Worm (Caenorhabditis elegans) whole organism, late embryonic: ENCODE measurements around the gene W08E12.2.
"Not testable (repeated sequence)": the region's sequence is repeated elsewhere in the genome, so short reads cannot be mapped to it uniquely, and the experiment has no call there.

Experiments used
- C08G9.2 ChIP-seq: sonication (generic microtip); optimal IDR thresholded peaks from 2 replicates; lab custom pipeline; 2016; ENCODE audit warnings: mild to moderate bottlenecking, missing genetic modification characterization, moderate library complexity, missing compliant biosample characterization
- C38D4.7 ChIP-seq: fragments of 200-800 bp; sonication (Bioruptor generic); optimal IDR thresholded peaks from 2 replicates; lab custom pipeline; 2018; ENCODE audit warnings: mild to moderate bottlenecking, missing genetic modification characterization, moderate library complexity, missing compliant biosample characterization
- K02D7.2 ChIP-seq: sonication (generic microtip); optimal IDR thresholded peaks from 2 replicates; lab custom pipeline; 2017; ENCODE audit warnings: mild to moderate bottlenecking, missing genetic modification characterization, missing compliant biosample characterization
- K09A11.1 ChIP-seq: sonication (generic microtip); optimal IDR thresholded peaks from 2 replicates; lab custom pipeline; 2017; ENCODE audit warnings: antibody characterized with exemption, mild to moderate bottlenecking, missing genetic modification characterization, missing compliant biosample characterization; ENCODE audit not compliant: insufficient read depth
- ahr-1 ChIP-seq: sonication (generic microtip); optimal IDR thresholded peaks from 2 replicates; lab custom pipeline; 2016; ENCODE audit warnings: missing genetic modification characterization, missing compliant biosample characterization
- ceh-14 ChIP-seq: sonication (generic microtip); optimal IDR thresholded peaks from 2 replicates; lab custom pipeline; 2016; ENCODE audit warnings: missing genotype, missing genetic modification characterization, missing compliant biosample characterization
- ceh-18 ChIP-seq: sonication (generic microtip); optimal IDR thresholded peaks from 2 replicates; lab custom pipeline; 2016; ENCODE audit warnings: missing genetic modification characterization, missing compliant biosample characterization
- ceh-19 ChIP-seq: fragments of 200-800 bp; sonication (Bioruptor generic); optimal IDR thresholded peaks from 2 replicates; lab custom pipeline; 2018; ENCODE audit warnings: mild to moderate bottlenecking, missing genetic modification characterization, missing compliant biosample characterization
- ceh-24 ChIP-seq: sonication (generic microtip); optimal IDR thresholded peaks from 2 replicates; lab custom pipeline; 2016; ENCODE audit warnings: mild to moderate bottlenecking, missing genetic modification characterization, missing compliant biosample characterization
- ceh-30 ChIP-seq: fragments of 150-350 bp; optimal IDR thresholded peaks from 2 replicates; lab custom pipeline; 2014; ENCODE audit warnings: missing biosample characterization, missing genetic modification characterization
- ceh-31 ChIP-seq: sonication (generic microtip); optimal IDR thresholded peaks from 2 replicates; lab custom pipeline; 2016; ENCODE audit warnings: missing genetic modification characterization, missing compliant biosample characterization
- ceh-34 ChIP-seq: sonication (generic microtip); optimal IDR thresholded peaks from 2 replicates; lab custom pipeline; 2016; ENCODE audit warnings: mild to moderate bottlenecking, missing genetic modification characterization, missing compliant biosample characterization
- ceh-6 ChIP-seq: fragments of 200-800 bp; sonication (Bioruptor generic); optimal IDR thresholded peaks from 2 replicates; lab custom pipeline; 2018; ENCODE audit warnings: mild to moderate bottlenecking, missing genetic modification characterization, missing compliant biosample characterization
- ceh-9 ChIP-seq: sonication (generic microtip); optimal IDR thresholded peaks from 2 replicates; lab custom pipeline; 2016; ENCODE audit warnings: mild to moderate bottlenecking, missing genetic modification characterization, inconsistent platforms, missing compliant biosample characterization
- elt-2 ChIP-seq: sonication (generic microtip); optimal IDR thresholded peaks from 2 replicates; lab custom pipeline; 2016; ENCODE audit warnings: missing genetic modification reagents, missing genetic modification characterization, missing compliant biosample characterization
- eyg-1 ChIP-seq: sonication (generic microtip); optimal IDR thresholded peaks from 2 replicates; lab custom pipeline; 2016; ENCODE audit warnings: missing genotype, missing genetic modification characterization, missing compliant biosample characterization
- fkh-10 ChIP-seq: fragments of 150-350 bp; optimal IDR thresholded peaks from 2 replicates; lab custom pipeline; 2014; ENCODE audit warnings: missing biosample characterization, missing genetic modification reagents, missing genetic modification characterization
- hlh-15 ChIP-seq: sonication (generic microtip); optimal IDR thresholded peaks from 2 replicates; lab custom pipeline; 2016; ENCODE audit warnings: missing genetic modification characterization, missing compliant biosample characterization
- hlh-30 ChIP-seq: sonication (generic microtip); optimal IDR thresholded peaks from 2 replicates; lab custom pipeline; 2017; ENCODE audit warnings: antibody characterized with exemption, missing genetic modification characterization, missing compliant biosample characterization; ENCODE audit not compliant: insufficient read depth
- hlh-6 ChIP-seq: sonication (generic microtip); optimal IDR thresholded peaks from 2 replicates; lab custom pipeline; 2016; ENCODE audit warnings: missing genotype, missing genetic modification characterization, missing compliant biosample characterization
- madf-2 ChIP-seq: sonication (generic microtip); optimal IDR thresholded peaks from 2 replicates; lab custom pipeline; 2017; ENCODE audit warnings: missing genetic modification characterization, missing compliant biosample characterization
- mec-3 ChIP-seq: sonication (generic microtip); optimal IDR thresholded peaks from 2 replicates; lab custom pipeline; 2016; ENCODE audit warnings: borderline replicate concordance, missing genetic modification characterization, missing compliant biosample characterization
- nfya-1 ChIP-seq: sonication (generic microtip); optimal IDR thresholded peaks from 2 replicates; lab custom pipeline; 2017; ENCODE audit warnings: missing genetic modification characterization, mild to moderate bottlenecking, missing compliant biosample characterization, antibody characterized with exemption, moderate library complexity
- odd-2 ChIP-seq: sonication (generic microtip); optimal IDR thresholded peaks from 2 replicates; lab custom pipeline; 2017; ENCODE audit warnings: antibody characterized with exemption, mild to moderate bottlenecking, missing genetic modification characterization, missing compliant biosample characterization
- pag-3 ChIP-seq: sonication (generic microtip); optimal IDR thresholded peaks from 2 replicates; lab custom pipeline; 2016; ENCODE audit warnings: missing compliant biosample characterization, missing genetic modification characterization, borderline replicate concordance
- pat-9 ChIP-seq: fragments of 200-800 bp; sonication (Bioruptor generic); optimal IDR thresholded peaks from 2 replicates; lab custom pipeline; 2018; ENCODE audit warnings: mild to moderate bottlenecking, missing genetic modification characterization, moderate library complexity, missing compliant biosample characterization
- pax-1 ChIP-seq: fragments of 150-350 bp; optimal IDR thresholded peaks from 2 replicates; lab custom pipeline; 2014; ENCODE audit warnings: missing biosample characterization, missing genetic modification characterization
- pqm-1 ChIP-seq: sonication (generic microtip); optimal IDR thresholded peaks from 2 replicates; lab custom pipeline; 2016; ENCODE audit warnings: missing genetic modification characterization, missing compliant biosample characterization
- ref-2 ChIP-seq: sonication (generic microtip); optimal IDR thresholded peaks from 2 replicates; lab custom pipeline; 2016; ENCODE audit warnings: missing genetic modification characterization, missing compliant biosample characterization
- sdc-2 ChIP-seq: sonication (generic microtip); optimal IDR thresholded peaks from 2 replicates; lab custom pipeline; 2016; ENCODE audit warnings: missing genotype, missing genetic modification characterization, missing compliant biosample characterization
- sox-2 ChIP-seq: fragments of 200-800 bp; sonication (Bioruptor generic); IDR thresholded peaks from 2 replicates; pipeline ENCODE4 v1.3.6; 2022; ENCODE audit warnings: missing genetic modification reagents, missing genetic modification characterization, missing compliant biosample characterization
- syd-9 ChIP-seq: sonication (generic microtip); optimal IDR thresholded peaks from 2 replicates; lab custom pipeline; 2016; ENCODE audit warnings: mild to moderate bottlenecking, missing genetic modification characterization, moderate library complexity, missing compliant biosample characterization
- unc-55 ChIP-seq: sonication (generic microtip); optimal IDR thresholded peaks from 2 replicates; lab custom pipeline; 2017; ENCODE audit warnings: missing biosample characterization, missing genetic modification reagents, missing genetic modification characterization
- ztf-16 ChIP-seq: sonication (generic microtip); optimal IDR thresholded peaks from 2 replicates; lab custom pipeline; 2017; ENCODE audit warnings: missing genetic modification characterization, missing compliant biosample characterization

W08E12.2 gene

ce11 chrIV:3296578-3297549 lies 8.8 kb upstream of the W08E12.2 start:
- TF ChIP-seq ceh-31 = no peak
- no peak for TF ChIP-seq nfya-1
- no peak for TF ChIP-seq pqm-1 (tag; lab: Kevin White, UChicago)
- TF ChIP-seq ceh-19 (GFP tag; lab: Kevin White, UChicago) = no peak
- no peak for TF ChIP-seq pax-1 (tag; lab: Kevin White, UChicago)
- TF ChIP-seq ztf-16 (tag; lab: Kevin White, UChicago) = no peak
- TF ChIP-seq ahr-1 (tag; lab: Kevin White, UChicago) = no peak
- TF ChIP-seq ceh-18 (tag; lab: Kevin White, UChicago) = no peak
- no peak for TF ChIP-seq ceh-9 (tag; lab: Kevin White, UChicago)

ce11 chrIV:3298300-3298699 lies 7.4 kb upstream of the W08E12.2 start, which contains the start of gene W08E12.6:
W08E12.6 (plus strand) TSS chrIV:3298600.
- no peak for TF ChIP-seq C08G9.2 (tag; lab: Kevin White, UChicago)
- TF ChIP-seq sdc-2 (tag; lab: Kevin White, UChicago) = no peak
- no peak for TF ChIP-seq ceh-30 (tag; lab: Kevin White, UChicago)
- TF ChIP-seq sox-2 (GFP tag; lab: Robert Waterston, UW) = no peak
- no peak for TF ChIP-seq madf-2 (tag; lab: Kevin White, UChicago)

DNA sequence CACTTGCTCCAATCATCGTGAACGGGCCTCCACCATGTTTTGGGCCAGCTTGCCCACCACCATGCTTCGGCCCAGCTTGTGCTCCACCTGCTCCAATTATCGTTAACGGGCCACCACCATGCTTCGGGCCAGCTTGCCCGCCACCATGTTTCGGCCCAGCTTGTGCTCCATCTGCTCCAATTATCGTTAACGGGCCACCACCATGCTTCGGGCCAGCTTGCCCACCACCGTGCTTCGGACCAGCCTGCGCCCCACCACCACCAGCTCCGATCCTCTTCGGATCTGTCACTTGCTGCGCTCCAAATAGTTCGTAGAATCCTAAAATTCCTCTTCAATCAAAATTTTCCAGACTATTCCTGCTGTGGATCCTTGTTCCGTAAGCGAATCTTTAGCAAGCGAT lies 6.4 kb upstream of the W08E12.2 start:
- no peak for TF ChIP-seq elt-2 (tag; lab: Kevin White, UChicago)
- TF ChIP-seq C38D4.7 = no peak
- TF ChIP-seq unc-55 (GFP tag; lab: Kevin White, UChicago) = no peak
- TF ChIP-seq odd-2 = no peak
- no peak for TF ChIP-seq hlh-6 (tag; lab: Kevin White, UChicago)
- no peak for TF ChIP-seq K02D7.2
- TF ChIP-seq hlh-30 (tag; lab: Kevin White, UChicago) = no peak
- TF ChIP-seq pat-9 (tag; lab: Kevin White, UChicago) = no peak
- TF ChIP-seq mec-3 (tag; lab: Kevin White, UChicago) = no peak
- no peak for TF ChIP-seq eyg-1 (tag; lab: Kevin White, UChicago)
- no peak for TF ChIP-seq ceh-24
- TF ChIP-seq fkh-10 (GFP tag; lab: Kevin White, UChicago) = no peak
- TF ChIP-seq pag-3 (tag; lab: Kevin White, UChicago) = no peak
- TF ChIP-seq syd-9 (tag; lab: Kevin White, UChicago) = no peak
- no peak for TF ChIP-seq ceh-14 (tag; lab: Kevin White, UChicago)
- TF ChIP-seq ceh-31 = no peak
- TF ChIP-seq madf-2 (tag; lab: Kevin White, UChicago) = no peak
- no peak for TF ChIP-seq ceh-19 (GFP tag; lab: Kevin White, UChicago)
- no peak for TF ChIP-seq hlh-15
- no peak for TF ChIP-seq ceh-34 (tag; lab: Kevin White, UChicago)
- TF ChIP-seq, all 69 proteins: peak for 0

- TF ChIP-seq K09A11.1 (tag; lab: Kevin White, UChicago) (no peak), ceh-19 (GFP tag; lab: Kevin White, UChicago) (no peak)
- TF ChIP-seq, all 69 proteins: peak for 0
These were observed 5.2 kb upstream of the W08E12.2 start, which contains the start of gene W08E12.5 for ce11 chrIV:3300492-3300891. W08E12.5 (plus strand) TSS chrIV:3300792.

ce11 chrIV:3302058-3302457 lies 3.6 kb upstream of the W08E12.2 start, which contains the start of gene W08E12.4:
W08E12.4 (plus strand) TSS chrIV:3302358.
- not testable (repeated sequence) for TF ChIP-seq ceh-9 (tag; lab: Kevin White, UChicago); ref-2 (tag; lab: Kevin White, UChicago); ceh-6
